Fruit fly (Drosophila melanogaster) whole organism, embryonic: ENCODE data around the gene Pif1B.
A peak's percentile ranks its signal among the peaks of the same experiment; 100 is the strongest.

Experiments used
- Aef1 ChIP-seq: fragments of 200-800 bp; sonication (Bioruptor generic); IDR thresholded peaks from 3 replicates; pipeline ENCODE4 v1.3.6; 2022; ENCODE audit warnings: missing biosample characterization, missing genetic modification characterization
- CG11504 ChIP-seq: fragments of 200-800 bp; sonication (Bioruptor generic); optimal IDR thresholded peaks from 3 replicates; lab custom pipeline; 2019; ENCODE audit warnings: missing biosample characterization, mild to moderate bottlenecking, missing genetic modification characterization, moderate library complexity
- CG12155 ChIP-seq: fragments of 200-800 bp; sonication (Bioruptor generic); optimal IDR thresholded peaks from 3 replicates; lab custom pipeline; 2016; ENCODE audit warnings: missing biosample characterization, missing genetic modification characterization
- CG12219 ChIP-seq: fragments of 200-800 bp; sonication (Bioruptor generic); optimal IDR thresholded peaks from 3 replicates; lab custom pipeline; 2018; ENCODE audit warnings: missing biosample characterization, mild to moderate bottlenecking, missing genetic modification characterization
- CG12659 ChIP-seq: fragments of 200-800 bp; sonication (Bioruptor generic); optimal IDR thresholded peaks from 3 replicates; lab custom pipeline; 2017; ENCODE audit warnings: mild to moderate bottlenecking, missing biosample characterization, missing genetic modification reagents, missing genetic modification characterization
- CG12769 ChIP-seq: fragments of 200-800 bp; sonication (Bioruptor generic); optimal IDR thresholded peaks from 2 replicates; lab custom pipeline; 2019; ENCODE audit warnings: missing biosample characterization, mild to moderate bottlenecking, missing genetic modification characterization, moderate library complexity
- CG13894 ChIP-seq: fragments of 200-800 bp; sonication (Bioruptor generic); optimal IDR thresholded peaks from 3 replicates; lab custom pipeline; 2018; ENCODE audit warnings: missing biosample characterization, mild to moderate bottlenecking, missing genetic modification characterization, moderate library complexity
- CG15514 ChIP-seq: fragments of 200-800 bp; sonication (Bioruptor generic); optimal IDR thresholded peaks from 3 replicates; lab custom pipeline; 2017; ENCODE audit warnings: missing biosample characterization, missing genetic modification characterization, mild to moderate bottlenecking, moderate library complexity, missing genetic modification reagents
- CG17802 ChIP-seq: fragments of 200-800 bp; sonication (Bioruptor generic); optimal IDR thresholded peaks from 2 replicates; lab custom pipeline; 2018; ENCODE audit warnings: missing biosample characterization, mild to moderate bottlenecking, missing genetic modification characterization, moderate library complexity
- CG17829 ChIP-seq: fragments of 200-800 bp; optimal IDR thresholded peaks from 2 replicates; lab custom pipeline; 2019; ENCODE audit warnings: missing biosample characterization, mild to moderate bottlenecking, missing genetic modification characterization, moderate library complexity
- CG2120 ChIP-seq: fragments of 200-800 bp; sonication (Bioruptor generic); optimal IDR thresholded peaks from 3 replicates; lab custom pipeline; 2016; ENCODE audit warnings: missing biosample characterization, missing genetic modification characterization
- CG31388 ChIP-seq: fragments of 200-800 bp; sonication (Bioruptor generic); optimal IDR thresholded peaks from 2 replicates; lab custom pipeline; 2016; ENCODE audit warnings: missing biosample characterization, missing genetic modification characterization
- CG4328 ChIP-seq: fragments of 200-800 bp; sonication (Bioruptor generic); optimal IDR thresholded peaks from 3 replicates; lab custom pipeline; 2017; ENCODE audit warnings: missing biosample characterization, missing genetic modification reagents, missing genetic modification characterization
- CG4820 ChIP-seq: fragments of 200-800 bp; sonication (Bioruptor generic); optimal IDR thresholded peaks from 3 replicates; lab custom pipeline; 2016; ENCODE audit warnings: missing biosample characterization, missing genetic modification characterization
- CG6654 ChIP-seq: fragments of 200-800 bp; sonication (Bioruptor generic); optimal IDR thresholded peaks from 2 replicates; lab custom pipeline; 2017; ENCODE audit warnings: missing biosample characterization, mild to moderate bottlenecking, missing genetic modification characterization
- CG7357 ChIP-seq: fragments of 200-800 bp; sonication (Bioruptor generic); IDR thresholded peaks from 3 replicates; pipeline ENCODE4 v1.3.6; 2022; ENCODE audit warnings: missing biosample characterization, missing genetic modification characterization
- CG8359 ChIP-seq: fragments of 200-800 bp; sonication (Bioruptor generic); optimal IDR thresholded peaks from 2 replicates; lab custom pipeline; 2017; ENCODE audit warnings: missing biosample characterization, mild to moderate bottlenecking, missing genetic modification characterization, borderline replicate concordance
- CG8765 ChIP-seq: fragments of 200-800 bp; sonication (Bioruptor generic); IDR thresholded peaks from 2 replicates; pipeline ENCODE4 v1.3.6; 2022; ENCODE audit warnings: missing biosample characterization, missing genetic modification characterization
- CG8944 ChIP-seq: fragments of 200-800 bp; sonication (Bioruptor generic); optimal IDR thresholded peaks from 3 replicates; lab custom pipeline; 2016; ENCODE audit warnings: missing biosample characterization, missing genetic modification characterization
- Hsf ChIP-seq: fragments of 200-800 bp; sonication (Bioruptor generic); optimal IDR thresholded peaks from 3 replicates; lab custom pipeline; 2016; ENCODE audit warnings: missing biosample characterization, missing genetic modification characterization
- Kr ChIP-seq: fragments of 200-800 bp; sonication (Bioruptor generic); optimal IDR thresholded peaks from 2 replicates; lab custom pipeline; 2017; ENCODE audit warnings: missing biosample characterization, mild to moderate bottlenecking, missing genetic modification characterization
- PHDP ChIP-seq: fragments of 200-800 bp; sonication (Bioruptor generic); optimal IDR thresholded peaks from 3 replicates; lab custom pipeline; 2018; ENCODE audit warnings: missing biosample characterization, mild to moderate bottlenecking, missing genetic modification characterization, moderate library complexity
- Ravus ChIP-seq: fragments of 200-800 bp; sonication (Bioruptor generic); IDR thresholded peaks from 2 replicates; pipeline ENCODE4 v1.3.6; 2022; ENCODE audit warnings: missing biosample characterization, missing genetic modification characterization
- TFAM ChIP-seq: fragments of 200-800 bp; sonication (Bioruptor generic); optimal IDR thresholded peaks from 2 replicates; lab custom pipeline; 2017; ENCODE audit warnings: missing biosample characterization, missing genetic modification characterization, inconsistent platforms
- Vsx1 ChIP-seq: fragments of 200-800 bp; sonication (Bioruptor generic); optimal IDR thresholded peaks from 2 replicates; lab custom pipeline; 2017; ENCODE audit warnings: missing biosample characterization, mild to moderate bottlenecking, missing genetic modification characterization, missing genetic modification reagents
- YL-1 ChIP-seq: fragments of 200-800 bp; sonication (Bioruptor generic); optimal IDR thresholded peaks from 3 replicates; lab custom pipeline; 2017; ENCODE audit warnings: missing biosample characterization, mild to moderate bottlenecking, missing genetic modification characterization
- ac ChIP-seq: fragments of 200-800 bp; sonication (Bioruptor generic); optimal IDR thresholded peaks from 3 replicates; lab custom pipeline; 2017; ENCODE audit warnings: missing biosample characterization, mild to moderate bottlenecking, missing genetic modification characterization
- bigmax ChIP-seq: fragments of 200-800 bp; sonication (Bioruptor generic); optimal IDR thresholded peaks from 2 replicates; lab custom pipeline; 2018; ENCODE audit warnings: missing biosample characterization, mild to moderate bottlenecking, missing genetic modification characterization
- br ChIP-seq: fragments of >200 bp; optimal IDR thresholded peaks from 2 replicates; lab custom pipeline; 2017
- chinmo ChIP-seq: fragments of 200-800 bp; sonication (Bioruptor generic); IDR thresholded peaks from 4 replicates; pipeline ENCODE4 v1.3.6; 2022; ENCODE audit warnings: missing biosample characterization, missing genetic modification characterization; ENCODE audit not compliant: partially characterized antibody
- chm ChIP-seq: fragments of 200-800 bp; sonication (Bioruptor generic); IDR thresholded peaks from 2 replicates; pipeline ENCODE4 v1.3.6; 2022; ENCODE audit warnings: missing biosample characterization, missing genetic modification characterization
- crp ChIP-seq, 2 experiments: fragments of 200-800 bp; sonication (Bioruptor generic); optimal IDR thresholded peaks; 2 replicates in 1 of 2; 3 replicates in 1 of 2; lab custom pipeline; 2017; ENCODE audit warnings: missing biosample characterization in 2 of 2, missing genetic modification characterization in 2 of 2, mild to moderate bottlenecking in 1 of 2, moderate library complexity in 1 of 2
- cwo ChIP-seq: fragments of 200-800 bp; sonication (Bioruptor generic); optimal IDR thresholded peaks from 3 replicates; lab custom pipeline; 2017; ENCODE audit warnings: missing biosample characterization, missing genetic modification characterization, mild to moderate bottlenecking, moderate library complexity, missing genetic modification reagents
- eve ChIP-seq, 2 experiments: fragments of >200 bp; optimal IDR thresholded peaks; 2 replicates each; lab custom pipeline; 2017; ENCODE audit warnings: missing biosample characterization in 2 of 2, missing genetic modification characterization in 2 of 2
- ewg ChIP-seq: fragments of 200-800 bp; sonication (Bioruptor generic); optimal IDR thresholded peaks from 3 replicates; lab custom pipeline; 2017; ENCODE audit warnings: mild to moderate bottlenecking, missing biosample characterization, missing genetic modification reagents, missing genetic modification characterization
- gcm ChIP-seq: fragments of 200-800 bp; sonication (Bioruptor generic); optimal IDR thresholded peaks from 2 replicates; lab custom pipeline; 2019; ENCODE audit warnings: missing biosample characterization, mild to moderate bottlenecking, missing genetic modification characterization, moderate library complexity
- gfzf ChIP-seq: fragments of 200-800 bp; sonication (Bioruptor generic); optimal IDR thresholded peaks from 2 replicates; lab custom pipeline; 2016; ENCODE audit warnings: missing biosample characterization, mild to moderate bottlenecking, missing genetic modification characterization, moderate library complexity
- gro ChIP-seq: fragments of 200-800 bp; sonication (Bioruptor generic); optimal IDR thresholded peaks from 2 replicates; lab custom pipeline; 2016; ENCODE audit warnings: missing biosample characterization, missing genetic modification characterization
- hbn ChIP-seq: fragments of 200-800 bp; sonication (Bioruptor generic); IDR thresholded peaks from 2 replicates; pipeline ENCODE4 v1.3.6; 2022; ENCODE audit warnings: missing biosample characterization, missing genetic modification characterization; ENCODE audit not compliant: partially characterized antibody
- ken ChIP-seq: fragments of 200-800 bp; sonication (Bioruptor generic); IDR thresholded peaks from 3 replicates; pipeline ENCODE4 v1.3.6; 2022; ENCODE audit warnings: missing biosample characterization, missing genetic modification characterization
- pb ChIP-seq: fragments of 200-800 bp; sonication (Bioruptor generic); optimal IDR thresholded peaks from 3 replicates; lab custom pipeline; 2016; ENCODE audit warnings: missing biosample characterization, missing genetic modification characterization
- pfk ChIP-seq: fragments of 200-800 bp; sonication (Bioruptor generic); optimal IDR thresholded peaks from 2 replicates; lab custom pipeline; 2018; ENCODE audit warnings: missing biosample characterization, mild to moderate bottlenecking, missing genetic modification characterization, moderate library complexity
- sim ChIP-seq: fragments of 200-800 bp; sonication (Bioruptor generic); IDR thresholded peaks from 2 replicates; pipeline ENCODE4 v1.3.6; 2022; ENCODE audit warnings: missing biosample characterization, missing genetic modification characterization
- sug ChIP-seq: fragments of 200-800 bp; optimal IDR thresholded peaks from 2 replicates; lab custom pipeline; 2019; ENCODE audit warnings: missing biosample characterization, mild to moderate bottlenecking, missing genetic modification characterization, moderate library complexity
- tgo ChIP-seq: fragments of 200-800 bp; sonication (Bioruptor generic); IDR thresholded peaks from 3 replicates; pipeline ENCODE4 v1.3.6; 2022; ENCODE audit warnings: missing biosample characterization, missing genetic modification characterization
- tin ChIP-seq: fragments of 200-800 bp; sonication (Bioruptor generic); optimal IDR thresholded peaks from 3 replicates; lab custom pipeline; 2016; ENCODE audit warnings: missing biosample characterization, missing genetic modification characterization
- vvl ChIP-seq: fragments of 200-800 bp; sonication (Bioruptor generic); IDR thresholded peaks from 2 replicates; pipeline ENCODE4 v1.3.6; 2022; ENCODE audit warnings: missing biosample characterization, missing genetic modification characterization
- wek ChIP-seq: fragments of 200-800 bp; sonication (Bioruptor generic); optimal IDR thresholded peaks from 3 replicates; lab custom pipeline; 2018; ENCODE audit warnings: missing biosample characterization, mild to moderate bottlenecking, missing genetic modification characterization, moderate library complexity

The Pif1B gene

DNA sequence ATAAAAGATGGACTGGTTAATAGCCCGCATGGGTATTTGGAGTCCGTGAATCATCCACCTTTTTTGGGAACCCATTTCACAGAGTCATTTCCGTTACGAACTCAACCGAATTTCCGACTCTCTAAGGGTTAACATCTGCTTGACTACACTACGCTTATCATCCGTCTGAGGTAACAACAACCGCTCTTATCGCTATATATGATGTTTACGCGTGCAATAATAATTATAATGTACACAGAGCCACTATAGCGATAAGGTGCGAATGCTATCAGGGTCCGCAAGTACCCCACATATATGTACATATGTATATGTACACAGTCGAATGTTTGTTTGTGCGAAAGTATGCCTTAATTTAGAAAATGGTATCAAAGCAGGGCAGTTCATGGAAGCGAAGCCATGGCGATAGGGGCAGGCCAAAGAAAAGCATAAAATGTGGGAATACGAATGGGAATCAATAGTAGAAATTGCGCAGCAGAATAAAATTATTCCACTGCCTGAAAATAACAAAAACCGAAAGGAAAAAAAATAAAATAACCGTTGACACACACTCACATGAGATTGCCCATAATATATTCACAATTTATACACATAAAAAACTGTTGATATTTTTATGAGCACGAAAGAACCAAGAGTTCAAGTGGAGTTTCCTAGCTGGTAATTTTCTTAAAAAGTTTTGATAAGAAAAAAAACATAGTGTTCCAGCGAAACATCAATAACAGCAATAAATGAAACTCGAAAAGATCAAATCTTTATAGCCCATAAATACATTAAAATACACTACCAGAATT lies 9.6 kb upstream of the Pif1B start (continued):
- TF ChIP-seq CG15514 (GFP tag; lab: Kevin White, UChicago) (peak; percentile 85), CG17829 (tag; lab: Kevin White, UChicago) (peak; percentile 13), eve (GFP tag; optimal IDR thresholded peaks at IDR 0.05; lab: Kevin White, UChicago) (no peak), YL-1 (GFP tag; lab: Kevin White, UChicago) (peak; percentile 93), CG6654 (GFP tag; lab: Kevin White, UChicago) (peak; percentile 19), sim (GFP tag; lab: Robert Waterston, UW) (0 out of 2 replicates have a peak, but pooled peaks have one; percentile 53), CG12219 (GFP tag; lab: Kevin White, UChicago) (peak; percentile 90), Hsf (peak; percentile 27), gfzf (GFP tag; lab: Kevin White, UChicago) (no peak), CG17802 (tag; lab: Kevin White, UChicago) (peak; percentile 25), gcm (GFP tag; lab: Kevin White, UChicago) (peak; percentile 94), Vsx1 (GFP tag; lab: Kevin White, UChicago) (peak; percentile 94), chinmo (GFP tag; lab: Robert Waterston, UW) (peak; percentile 95), hbn (no peak), chm (GFP tag; lab: Robert Waterston, UW) (peak; percentile 93), cwo (peak; percentile 75), Kr (GFP tag; lab: Kevin White, UChicago) (peak; percentile 95), CG7357 (GFP tag; lab: Robert Waterston, UW) (peak; percentile 53; the same call in 2 of the 3 replicates), CG31388 (GFP tag; lab: Kevin White, UChicago) (no peak), ken (GFP tag; lab: Robert Waterston, UW) (peak; percentile 55; the same call in 1 of the 3 replicates), CG8765 (GFP tag; lab: Robert Waterston, UW) (no peak), CG13894 (tag; lab: Kevin White, UChicago) (peak; percentile 98), CG12659 (peak; percentile 83), CG8944 (GFP tag; lab: Kevin White, UChicago) (peak; percentile 55), CG11504 (tag; lab: Kevin White, UChicago) (no peak), Aef1 (GFP tag; lab: Robert Waterston, UW) (no peak), br (lab: Kevin White, UChicago) (no peak), pfk (GFP tag; lab: Kevin White, UChicago) (peak; percentile 87), vvl (GFP tag; lab: Robert Waterston, UW) (peak; percentile 46), sug (tag; lab: Kevin White, UChicago) (peak; percentile 96), CG4820 (GFP tag; lab: Kevin White, UChicago) (peak; percentile 50), tin (GFP tag; lab: Kevin White, UChicago) (no peak), gro (GFP tag; lab: Kevin White, UChicago) (peak; percentile 88), CG12155 (GFP tag; lab: Kevin White, UChicago) (no peak), pb (peak; percentile 36), bigmax (GFP tag; lab: Kevin White, UChicago) (peak; percentile 79), crp (GFP tag; optimal IDR thresholded peaks at IDR 0.05; lab: Kevin White, UChicago) (peak in 1 of 2 experiments; percentile 46), CG2120 (GFP tag; lab: Kevin White, UChicago) (peak; percentile 64), CG4328 (peak; percentile 93), tgo (GFP tag; lab: Robert Waterston, UW) (peak; percentile 52; the same call in 2 of the 3 replicates), CG12769 (tag; lab: Kevin White, UChicago) (peak; percentile 96), wek (GFP tag; lab: Kevin White, UChicago) (peak; percentile 97), CG8359 (peak; percentile 92), ewg (GFP tag; lab: Kevin White, UChicago) (peak; percentile 74), PHDP (tag; lab: Kevin White, UChicago) (peak; percentile 92), Ravus (GFP tag; lab: Robert Waterston, UW) (0 out of 2 replicates have a peak, but pooled peaks have one; percentile 0), TFAM (peak; percentile 51), ac (GFP tag; lab: Kevin White, UChicago) (peak; percentile 88)
